Fruit fly (Drosophila melanogaster): ENCODE data around the gene bur.

Gene bur

dm6 chr2L:21163311-21163842 lies 16.1 kb downstream of the bur start, which contains the start of gene Noc2 (continued):
- TF ChIP-seq Six4 (GFP tag; optimal IDR thresholded peaks at IDR 0.05) (no peak), CG16779 (GFP tag; IDR thresholded peaks at IDR 0.05) (peak; percentile 65), Sry-δ (GFP tag; optimal IDR thresholded peaks at IDR 0.05) (peak; percentile 0), CG33213 (GFP tag; optimal IDR thresholded peaks at IDR 0.05) (peak; percentile 45), Bgb (GFP tag; IDR thresholded peaks at IDR 0.05; ENCODE audit: partially characterized antibody) (no peak), zf30C (GFP tag; optimal IDR thresholded peaks at IDR 0.05) (no peak), CG7839 (tag; optimal IDR thresholded peaks at IDR 0.05) (peak; percentile 49), CG10959 (GFP tag; IDR thresholded peaks at IDR 0.05) (no peak), CHES-1-like (GFP tag; optimal IDR thresholded peaks at IDR 0.05) (peak; percentile 21), gsb (GFP tag; IDR thresholded peaks at IDR 0.05) (no peak), HLH3B (GFP tag; IDR thresholded peaks at IDR 0.05) (0 out of 2 replicates have a peak, but pooled peaks have one; percentile 19), row (GFP tag; IDR thresholded peaks at IDR 0.05) (peak; percentile 70), CG17385 (GFP tag; optimal IDR thresholded peaks at IDR 0.05) (peak; percentile 25), trem (tag; optimal IDR thresholded peaks at IDR 0.05) (peak; percentile 92), CG13287 (GFP tag; IDR thresholded peaks at IDR 0.05; ENCODE audit: partially characterized antibody) (no peak), CG9932 (GFP tag; IDR thresholded peaks at IDR 0.05) (peak; percentile 70), Oli (tag; optimal IDR thresholded peaks at IDR 0.05) (peak; percentile 14), Max (GFP tag; optimal IDR thresholded peaks at IDR 0.05) (peak; percentile 90), ftz-f1 (GFP tag; optimal IDR thresholded peaks at IDR 0.05) (no peak), CG13296 (GFP tag; optimal IDR thresholded peaks at IDR 0.05) (peak; percentile 21), prd (optimal IDR thresholded peaks at IDR 0.05) (no peak), prd (GFP tag; IDR thresholded peaks at IDR 0.05) (peak; percentile 72), Meics (GFP tag; optimal IDR thresholded peaks at IDR 0.05) (peak; percentile 64), inv (GFP tag; IDR thresholded peaks at IDR 0.05; ENCODE audit: partially characterized antibody) (no peak), pfk (GFP tag; optimal IDR thresholded peaks at IDR 0.05) (no peak), Dfd (GFP tag; optimal IDR thresholded peaks at IDR 0.05) (no peak), CG6272 (GFP tag; IDR thresholded peaks at IDR 0.05) (peak; percentile 48), yki (optimal IDR thresholded peaks at IDR 0.05) (no peak), abd-A (tag; optimal IDR thresholded peaks at IDR 0.05) (no peak), CG6175 (GFP tag; IDR thresholded peaks at IDR 0.05) (no peak), Hr78 (GFP tag; optimal IDR thresholded peaks at IDR 0.05) (no peak), CG30020 (tag; optimal IDR thresholded peaks at IDR 0.05) (peak; percentile 45), CG13624 (GFP tag; optimal IDR thresholded peaks at IDR 0.05) (no peak), Aef1 (GFP tag; IDR thresholded peaks at IDR 0.05) (peak; percentile 50), sima (GFP tag; optimal IDR thresholded peaks at IDR 0.05) (no peak), CG4328 (GFP tag; optimal IDR thresholded peaks at IDR 0.05) (peak; percentile 58), crol (GFP tag; IDR thresholded peaks at IDR 0.05) (no peak), pzg (GFP tag; optimal IDR thresholded peaks at IDR 0.05) (peak; percentile 40), CG31388 (GFP tag; optimal IDR thresholded peaks at IDR 0.05) (peak; percentile 8), lmd (GFP tag; IDR thresholded peaks at IDR 0.05) (peak; percentile 63), emc (GFP tag; optimal IDR thresholded peaks at IDR 0.05) (no peak), CG4424 (GFP tag; optimal IDR thresholded peaks at IDR 0.05) (peak; percentile 56), CG18599 (GFP tag; optimal IDR thresholded peaks at IDR 0.05) (peak; percentile 54), Rfx (GFP tag; IDR thresholded peaks at IDR 0.05) (peak; percentile 68; the same call in 1 of the 2 replicates), pho (GFP tag; optimal IDR thresholded peaks at IDR 0.05) (peak; percentile 31), Opbp (GFP tag; IDR thresholded peaks at IDR 0.05; ENCODE audit: partially characterized antibody) (no peak), CG17802 (tag; optimal IDR thresholded peaks at IDR 0.05) (peak; percentile 27), CG17328 (GFP tag; IDR thresholded peaks at IDR 0.05) (0 out of 2 replicates have a peak, but pooled peaks have one; percentile 24), CG3995 (GFP tag; optimal IDR thresholded peaks at IDR 0.05) (no peak), CG10654 (GFP tag; optimal IDR thresholded peaks at IDR 0.05) (no peak), CG8290 (GFP tag; optimal IDR thresholded peaks at IDR 0.05) (no peak), CG8290 (tag; optimal IDR thresholded peaks at IDR 0.05) (peak in 1 of 2 experiments; percentile 46)

All from whole organism, embryonic.